Fruit fly (Drosophila melanogaster) whole organism, embryonic: ENCODE results near the gene Pex10.

Experiments used
- Ada2b ChIP-seq: fragments of 200-800 bp; sonication (Bioruptor generic); IDR thresholded peaks from 2 replicates; pipeline ENCODE4 v1.3.6; 2022; ENCODE audit warnings: missing biosample characterization, missing genetic modification characterization
- CG11504 ChIP-seq: fragments of 200-800 bp; sonication (Bioruptor generic); optimal IDR thresholded peaks from 3 replicates; lab custom pipeline; 2019; ENCODE audit warnings: missing biosample characterization, mild to moderate bottlenecking, missing genetic modification characterization, moderate library complexity
- CG11696 ChIP-seq: fragments of 200-800 bp; sonication (Bioruptor generic); IDR thresholded peaks from 2 replicates; pipeline ENCODE4 v1.3.6; 2022; ENCODE audit warnings: missing biosample characterization, missing genetic modification characterization
- CG12744 ChIP-seq: fragments of 200-800 bp; sonication (Bioruptor generic); optimal IDR thresholded peaks from 2 replicates; lab custom pipeline; 2016; ENCODE audit warnings: missing biosample characterization, missing genetic modification characterization
- CG13296 ChIP-seq: fragments of 200-800 bp; sonication (Bioruptor generic); optimal IDR thresholded peaks from 3 replicates; lab custom pipeline; 2018; ENCODE audit warnings: missing biosample characterization, mild to moderate bottlenecking, missing genetic modification characterization
- CG13775 ChIP-seq: fragments of 200-800 bp; sonication (Bioruptor generic); optimal IDR thresholded peaks from 3 replicates; lab custom pipeline; 2017; ENCODE audit warnings: missing biosample characterization, mild to moderate bottlenecking, missing genetic modification characterization
- CG15696 ChIP-seq: fragments of 200-800 bp; sonication (Bioruptor generic); optimal IDR thresholded peaks from 2 replicates; lab custom pipeline; 2019; ENCODE audit warnings: missing biosample characterization, mild to moderate bottlenecking, missing genetic modification characterization, moderate library complexity
- CG1647 ChIP-seq: fragments of 200-800 bp; sonication (Bioruptor generic); optimal IDR thresholded peaks from 3 replicates; lab custom pipeline; 2016; ENCODE audit warnings: missing biosample characterization, missing genetic modification characterization
- CG16813 ChIP-seq: fragments of 200-800 bp; sonication (Bioruptor generic); IDR thresholded peaks from 3 replicates; pipeline ENCODE4 v1.3.6; 2022; ENCODE audit warnings: missing biosample characterization, missing genetic modification characterization; ENCODE audit not compliant: partially characterized antibody
- CG17568 ChIP-seq: fragments of 200-800 bp; sonication (Bioruptor generic); optimal IDR thresholded peaks from 2 replicates; lab custom pipeline; 2018; ENCODE audit warnings: missing biosample characterization, mild to moderate bottlenecking, missing genetic modification characterization, moderate library complexity
- CG17802 ChIP-seq: fragments of 200-800 bp; sonication (Bioruptor generic); optimal IDR thresholded peaks from 2 replicates; lab custom pipeline; 2018; ENCODE audit warnings: missing biosample characterization, mild to moderate bottlenecking, missing genetic modification characterization, moderate library complexity
- CG18599 ChIP-seq: fragments of 200-800 bp; sonication (Bioruptor generic); optimal IDR thresholded peaks from 3 replicates; lab custom pipeline; 2017; ENCODE audit warnings: missing biosample characterization, missing genetic modification characterization, mild to moderate bottlenecking, moderate library complexity, missing genetic modification reagents
- CG31365 ChIP-seq: fragments of 200-800 bp; sonication (Bioruptor generic); optimal IDR thresholded peaks from 2 replicates; lab custom pipeline; 2018; ENCODE audit warnings: missing biosample characterization, mild to moderate bottlenecking, missing genetic modification characterization
- CG32532 ChIP-seq: fragments of 200-800 bp; sonication (Bioruptor generic); IDR thresholded peaks from 2 replicates; pipeline ENCODE4 v1.3.6; 2022; ENCODE audit warnings: missing biosample characterization, missing genetic modification characterization
- CG32772 ChIP-seq: fragments of 200-800 bp; sonication (Bioruptor generic); IDR thresholded peaks from 2 replicates; pipeline ENCODE4 v1.3.6; 2022; ENCODE audit warnings: missing biosample characterization, missing genetic modification characterization
- CG34422 ChIP-seq: fragments of 200-800 bp; sonication (Bioruptor generic); IDR thresholded peaks from 3 replicates; pipeline ENCODE4 v1.3.6; 2022; ENCODE audit warnings: missing biosample characterization, missing genetic modification characterization
- CG43689 ChIP-seq: fragments of 200-800 bp; sonication (Bioruptor generic); IDR thresholded peaks from 2 replicates; pipeline ENCODE4 v1.3.6; 2022; ENCODE audit warnings: missing biosample characterization, missing genetic modification characterization
- CG5245 ChIP-seq: fragments of 200-800 bp; sonication (Bioruptor generic); optimal IDR thresholded peaks from 3 replicates; lab custom pipeline; 2016; ENCODE audit warnings: missing biosample characterization, missing genetic modification characterization
- CG6765 ChIP-seq: fragments of 200-800 bp; sonication (Bioruptor generic); optimal IDR thresholded peaks from 3 replicates; lab custom pipeline; 2017; ENCODE audit warnings: missing biosample characterization, mild to moderate bottlenecking, missing genetic modification characterization
- CG8924 ChIP-seq: fragments of 200-800 bp; optimal IDR thresholded peaks from 3 replicates; lab custom pipeline; 2019; ENCODE audit warnings: missing biosample characterization, mild to moderate bottlenecking, missing genetic modification characterization, moderate library complexity
- Hr3 ChIP-seq: fragments of 200-800 bp; sonication (Bioruptor generic); optimal IDR thresholded peaks from 3 replicates; lab custom pipeline; 2016; ENCODE audit warnings: missing biosample characterization, missing genetic modification characterization
- MBD-R2 ChIP-seq: fragments of 200-800 bp; sonication (Bioruptor generic); IDR thresholded peaks from 2 replicates; pipeline ENCODE4 v1.3.6; 2022; ENCODE audit warnings: missing biosample characterization, missing genetic modification characterization
- Nf-YB ChIP-seq: fragments of 200-800 bp; sonication (Bioruptor generic); optimal IDR thresholded peaks from 3 replicates; lab custom pipeline; 2019; ENCODE audit warnings: missing biosample characterization, mild to moderate bottlenecking, missing genetic modification characterization, moderate library complexity
- Oaz ChIP-seq: fragments of 200-800 bp; sonication (Bioruptor generic); IDR thresholded peaks from 2 replicates; pipeline ENCODE4 v1.3.6; 2022; ENCODE audit warnings: missing biosample characterization, missing genetic modification characterization
- Oli ChIP-seq: fragments of 200-800 bp; sonication (Bioruptor generic); optimal IDR thresholded peaks from 2 replicates; lab custom pipeline; 2018; ENCODE audit warnings: missing biosample characterization, mild to moderate bottlenecking, missing genetic modification characterization, moderate library complexity
- ac ChIP-seq: fragments of 200-800 bp; sonication (Bioruptor generic); optimal IDR thresholded peaks from 3 replicates; lab custom pipeline; 2017; ENCODE audit warnings: missing biosample characterization, mild to moderate bottlenecking, missing genetic modification characterization
- al ChIP-seq: fragments of 200-800 bp; sonication (Bioruptor generic); IDR thresholded peaks from 2 replicates; pipeline ENCODE4 v1.3.6; 2022; ENCODE audit warnings: missing biosample characterization, missing genetic modification characterization
- bab2 ChIP-seq: fragments of 200-800 bp; sonication (Bioruptor generic); optimal IDR thresholded peaks from 2 replicates; lab custom pipeline; 2016; ENCODE audit warnings: missing biosample characterization, missing genetic modification characterization
- chn ChIP-seq: fragments of 200-800 bp; sonication (Bioruptor generic); optimal IDR thresholded peaks from 2 replicates; lab custom pipeline; 2016; ENCODE audit warnings: missing biosample characterization, missing genetic modification characterization
- ci ChIP-seq: fragments of 200-800 bp; sonication (Bioruptor generic); IDR thresholded peaks from 3 replicates; pipeline ENCODE4 v1.3.6; 2022; ENCODE audit warnings: missing biosample characterization, missing genetic modification characterization
- crp ChIP-seq, 2 experiments: fragments of 200-800 bp; sonication (Bioruptor generic); optimal IDR thresholded peaks; 2 replicates in 1 of 2; 3 replicates in 1 of 2; lab custom pipeline; 2017; ENCODE audit warnings: missing biosample characterization in 2 of 2, missing genetic modification characterization in 2 of 2, mild to moderate bottlenecking in 1 of 2, moderate library complexity in 1 of 2
- gce ChIP-seq: fragments of 200-800 bp; sonication (Bioruptor generic); IDR thresholded peaks from 3 replicates; pipeline ENCODE4 v1.3.6; 2022; ENCODE audit warnings: missing biosample characterization, missing genetic modification characterization
- kay ChIP-seq: fragments of 200-800 bp; sonication (Bioruptor generic); optimal IDR thresholded peaks from 2 replicates; lab custom pipeline; 2016; ENCODE audit warnings: missing biosample characterization, missing genetic modification characterization
- klu ChIP-seq: fragments of 200-800 bp; sonication (Bioruptor generic); IDR thresholded peaks from 2 replicates; pipeline ENCODE4 v1.3.6; 2022; ENCODE audit warnings: missing biosample characterization, missing genetic modification characterization
- lmd ChIP-seq: fragments of 200-800 bp; sonication (Bioruptor generic); IDR thresholded peaks from 2 replicates; pipeline ENCODE4 v1.3.6; 2022; ENCODE audit warnings: missing biosample characterization, missing genetic modification characterization
- maf-S ChIP-seq: fragments of 200-800 bp; sonication (Bioruptor generic); optimal IDR thresholded peaks from 2 replicates; lab custom pipeline; 2016; ENCODE audit warnings: missing biosample characterization, missing genetic modification characterization
- mirr ChIP-seq: fragments of 200-800 bp; sonication (Bioruptor generic); optimal IDR thresholded peaks from 3 replicates; lab custom pipeline; 2018; ENCODE audit warnings: missing biosample characterization, mild to moderate bottlenecking, missing genetic modification characterization
- nmo ChIP-seq: fragments of 200-800 bp; sonication (Bioruptor generic); optimal IDR thresholded peaks from 2 replicates; lab custom pipeline; 2018; ENCODE audit warnings: missing biosample characterization, mild to moderate bottlenecking, missing genetic modification characterization, moderate library complexity
- pan ChIP-seq, 4 experiments: fragments of >200 bp in 3 of 4; fragments of 200-800 bp in 1 of 4; sonication (Bioruptor generic) in 1 of 4; optimal IDR thresholded peaks in 3 of 4; IDR thresholded peaks in 1 of 4; 2 replicates each; pipeline versions ENCODE4 v1.3.6 to Lab custom; 2017 to 2022; ENCODE audit warnings: missing biosample characterization in 2 of 4, missing genetic modification characterization in 2 of 4, mixed read lengths in 1 of 4
- phol ChIP-seq: fragments of 200-800 bp; sonication (Bioruptor generic); optimal IDR thresholded peaks from 3 replicates; lab custom pipeline; 2018; ENCODE audit warnings: missing biosample characterization, mild to moderate bottlenecking, missing genetic modification characterization, moderate library complexity
- prd ChIP-seq, 3 experiments: fragments of >200 bp in 2 of 3; fragments of 200-800 bp in 1 of 3; sonication (Bioruptor generic) in 1 of 3; optimal IDR thresholded peaks in 2 of 3; IDR thresholded peaks in 1 of 3; 2 replicates in 2 of 3; 3 replicates in 1 of 3; pipeline versions ENCODE4 v1.3.6 to Lab custom; 2017 to 2022; ENCODE audit warnings: missing biosample characterization in 1 of 3, missing genetic modification characterization in 1 of 3
- pros ChIP-seq: fragments of 200-800 bp; sonication (Bioruptor generic); optimal IDR thresholded peaks from 3 replicates; lab custom pipeline; 2019; ENCODE audit warnings: missing biosample characterization, mild to moderate bottlenecking, missing genetic modification characterization, moderate library complexity
- shn ChIP-seq: fragments of 200-800 bp; sonication (Bioruptor generic); optimal IDR thresholded peaks from 3 replicates; lab custom pipeline; 2016; ENCODE audit warnings: missing biosample characterization, missing genetic modification characterization
- sob ChIP-seq: fragments of 200-800 bp; sonication (Bioruptor generic); IDR thresholded peaks from 2 replicates; pipeline ENCODE4 v1.3.6; 2022; ENCODE audit warnings: missing biosample characterization, missing genetic modification characterization
- trh ChIP-seq: fragments of 200-800 bp; sonication (Bioruptor generic); optimal IDR thresholded peaks from 2 replicates; lab custom pipeline; 2016; ENCODE audit warnings: missing biosample characterization, missing genetic modification characterization
- unpg ChIP-seq: fragments of 200-800 bp; sonication (Bioruptor generic); optimal IDR thresholded peaks from 3 replicates; lab custom pipeline; 2018; ENCODE audit warnings: missing biosample characterization, mild to moderate bottlenecking, missing genetic modification characterization, moderate library complexity
- usp ChIP-seq: fragments of >200 bp; optimal IDR thresholded peaks from 2 replicates; lab custom pipeline; 2017; ENCODE audit warnings: missing biosample characterization, missing genetic modification characterization
- zf30C ChIP-seq: fragments of 200-800 bp; sonication (Bioruptor generic); optimal IDR thresholded peaks from 3 replicates; lab custom pipeline; 2018; ENCODE audit warnings: missing biosample characterization, mild to moderate bottlenecking, missing genetic modification characterization

The Pex10 gene

DNA sequence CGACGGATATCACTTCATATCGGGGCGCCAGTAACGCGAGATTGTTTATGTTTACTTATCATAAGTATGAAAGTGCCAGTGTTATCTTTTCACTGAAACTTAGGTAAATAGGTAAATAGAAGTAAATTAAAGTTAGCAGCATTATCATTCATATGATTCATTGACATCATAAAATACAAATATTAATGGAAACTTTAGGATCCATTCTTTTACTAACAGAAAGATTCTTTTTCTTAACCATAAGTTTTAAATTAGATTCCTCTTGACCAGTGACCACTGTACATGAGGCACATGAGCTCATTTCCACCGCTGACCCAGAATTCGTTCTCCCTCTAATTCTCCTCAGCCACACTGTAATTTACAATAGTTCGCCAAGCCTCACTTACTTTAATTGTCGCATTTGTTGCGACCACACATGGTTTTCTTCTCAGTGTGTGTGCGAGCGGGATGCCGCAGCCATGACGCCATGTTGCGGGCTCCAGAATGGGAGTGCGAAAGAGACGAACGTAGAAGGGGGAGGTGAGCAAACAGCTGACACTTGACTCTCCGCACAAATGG, 20.4 kb downstream of the Pex10 start (continued):
- TF ChIP-seq CG11504 (tag; lab: Kevin White, UChicago) (peak; percentile 63), CG16813 (GFP tag; lab: Robert Waterston, UW) (no peak), gce (no peak), CG12744 (GFP tag; lab: Kevin White, UChicago) (peak; percentile 22), CG34422 (GFP tag; lab: Robert Waterston, UW) (no peak), CG17568 (GFP tag; lab: Kevin White, UChicago) (peak; percentile 28), CG6765 (GFP tag; lab: Kevin White, UChicago) (peak; percentile 1), crp (GFP tag; optimal IDR thresholded peaks at IDR 0.05; lab: Kevin White, UChicago) (peak in 1 of 2 experiments; percentile 30), CG18599 (GFP tag; lab: Kevin White, UChicago) (peak; percentile 57), CG13296 (GFP tag; lab: Kevin White, UChicago) (peak; percentile 2), CG8924 (peak; percentile 7), Nf-YB (peak; percentile 2), pros (peak; percentile 11), ci (GFP tag; lab: Robert Waterston, UW) (peak; percentile 43; the same call in 1 of the 3 replicates), ac (no peak), zf30C (GFP tag; lab: Kevin White, UChicago) (peak; percentile 71), Oaz (GFP tag; lab: Robert Waterston, UW) (no peak), trh (GFP tag; lab: Kevin White, UChicago) (no peak), CG32532 (GFP tag; lab: Robert Waterston, UW) (0 out of 2 replicates have a peak, but pooled peaks have one; percentile 37), CG15696 (tag; lab: Kevin White, UChicago) (peak; percentile 54), CG1647 (GFP tag; lab: Kevin White, UChicago) (no peak), maf-S (GFP tag; lab: Kevin White, UChicago) (no peak), CG32772 (GFP tag; lab: Robert Waterston, UW) (0 out of 2 replicates have a peak, but pooled peaks have one; percentile 5), sob (GFP tag; lab: Robert Waterston, UW) (0 out of 2 replicates have a peak, but pooled peaks have one; percentile 52), Hr3 (GFP tag; lab: Kevin White, UChicago) (peak; percentile 12), mirr (no peak), Oli (tag; lab: Kevin White, UChicago) (peak; percentile 3), lmd (GFP tag; lab: Robert Waterston, UW) (peak; percentile 50), al (GFP tag; lab: Robert Waterston, UW) (peak; percentile 10; the same call in 1 of the 2 replicates), unpg (GFP tag; lab: Kevin White, UChicago) (peak; percentile 48), shn (GFP tag; lab: Kevin White, UChicago) (peak; percentile 18), CG31365 (no peak), Ada2b (peak; percentile 33; the same call in 1 of the 2 replicates), MBD-R2 (GFP tag; lab: Robert Waterston, UW) (0 out of 2 replicates have a peak, but pooled peaks have one; percentile 18), klu (GFP tag; lab: Robert Waterston, UW) (peak; percentile 55; the same call in 1 of the 2 replicates), phol (tag; lab: Kevin White, UChicago) (peak; percentile 75), CG11696 (GFP tag; lab: Robert Waterston, UW) (peak; percentile 11; the same call in 1 of the 2 replicates), CG5245 (GFP tag; lab: Kevin White, UChicago) (peak; percentile 39), nmo (GFP tag; lab: Kevin White, UChicago) (peak; percentile 4), prd (optimal IDR thresholded peaks at IDR 0.05; lab: Kevin White, UChicago) (no peak), prd (GFP tag; IDR thresholded peaks at IDR 0.05; lab: Robert Waterston, UW) (peak; percentile 58), usp (GFP tag; lab: Kevin White, UChicago) (no peak), CG17802 (tag; lab: Kevin White, UChicago) (no peak), CG43689 (GFP tag; lab: Robert Waterston, UW) (no peak), CG13775 (GFP tag; lab: Kevin White, UChicago) (peak; percentile 8), chn (no peak), kay (GFP tag; lab: Kevin White, UChicago) (peak; percentile 25), pan (optimal IDR thresholded peaks at IDR 0.05; lab: Kevin White, UChicago) (no peak), pan (GFP tag; optimal IDR thresholded peaks at IDR 0.05 in 1 of 2, IDR thresholded peaks at IDR 0.05 in 1 of 2) (peak in 1 of 2 experiments; percentile 56), bab2 (GFP tag; lab: Kevin White, UChicago) (peak; percentile 61)
